Fruit fly (Drosophila melanogaster) whole organism, prepupa: ENCODE measurements around the gene CG2611.

Experiments used
- Blimp-1 ChIP-seq: fragments of 200-800 bp; sonication (Bioruptor generic); optimal IDR thresholded peaks from 3 replicates; lab custom pipeline; 2017; ENCODE audit warnings: missing biosample characterization, missing genetic modification characterization, mild to moderate bottlenecking, moderate library complexity, missing genetic modification reagents
- CG10631 ChIP-seq: fragments of 200-800 bp; sonication (Bioruptor generic); optimal IDR thresholded peaks from 2 replicates; lab custom pipeline; 2016; ENCODE audit warnings: missing biosample characterization, missing genetic modification characterization
- CG10669 ChIP-seq: fragments of 200-800 bp; sonication (Bioruptor generic); optimal IDR thresholded peaks from 3 replicates; lab custom pipeline; 2018; ENCODE audit warnings: missing biosample characterization, mild to moderate bottlenecking, missing genetic modification characterization, moderate library complexity
- CG11294 ChIP-seq: fragments of 200-800 bp; sonication (Bioruptor generic); IDR thresholded peaks from 2 replicates; pipeline ENCODE4 v1.3.6; 2022; ENCODE audit warnings: missing biosample characterization, missing genetic modification characterization
- CG11762 ChIP-seq: fragments of 200-800 bp; sonication (Bioruptor generic); optimal IDR thresholded peaks from 3 replicates; lab custom pipeline; 2016; ENCODE audit warnings: missing biosample characterization, missing genetic modification characterization; ENCODE audit not compliant: insufficient read depth
- CG11902 ChIP-seq: fragments of 200-800 bp; sonication (Bioruptor generic); optimal IDR thresholded peaks from 3 replicates; lab custom pipeline; 2016; ENCODE audit warnings: missing biosample characterization, missing genetic modification characterization
- CG15336 ChIP-seq: fragments of 200-800 bp; sonication (Bioruptor generic); IDR thresholded peaks from 2 replicates; pipeline ENCODE4 v1.3.6; 2022; ENCODE audit warnings: missing biosample characterization, missing genetic modification characterization
- CG1621 ChIP-seq: fragments of 200-800 bp; sonication (Bioruptor generic); optimal IDR thresholded peaks from 3 replicates; lab custom pipeline; 2018; ENCODE audit warnings: missing biosample characterization, mild to moderate bottlenecking, missing genetic modification characterization
- CG16779 ChIP-seq: fragments of 200-800 bp; sonication (Bioruptor generic); optimal IDR thresholded peaks from 3 replicates; lab custom pipeline; 2017; ENCODE audit warnings: missing biosample characterization, mild to moderate bottlenecking, missing genetic modification characterization
- CG3032 ChIP-seq: fragments of 200-800 bp; optimal IDR thresholded peaks from 2 replicates; lab custom pipeline; 2019; ENCODE audit warnings: missing biosample characterization, mild to moderate bottlenecking, missing genetic modification characterization, moderate library complexity
- CG31627 ChIP-seq: fragments of 200-800 bp; sonication (Bioruptor generic); optimal IDR thresholded peaks from 3 replicates; lab custom pipeline; 2016; ENCODE audit warnings: missing biosample characterization, missing genetic modification characterization
- CG32006 ChIP-seq: fragments of 200-800 bp; sonication (Bioruptor generic); optimal IDR thresholded peaks from 3 replicates; lab custom pipeline; 2017; ENCODE audit warnings: missing biosample characterization, mild to moderate bottlenecking, missing genetic modification characterization
- CG34406 ChIP-seq: fragments of 200-800 bp; sonication (Bioruptor generic); optimal IDR thresholded peaks from 3 replicates; lab custom pipeline; 2016; ENCODE audit warnings: missing biosample characterization, missing genetic modification characterization
- CG3919 ChIP-seq: fragments of 200-800 bp; sonication (Bioruptor generic); optimal IDR thresholded peaks from 3 replicates; lab custom pipeline; 2016; ENCODE audit warnings: missing biosample characterization, missing genetic modification characterization
- CG4318 ChIP-seq: fragments of 200-800 bp; sonication (Bioruptor generic); optimal IDR thresholded peaks from 3 replicates; lab custom pipeline; 2017; ENCODE audit warnings: missing biosample characterization, mild to moderate bottlenecking, missing genetic modification characterization
- CG6276 ChIP-seq: fragments of 200-800 bp; sonication (Bioruptor generic); optimal IDR thresholded peaks from 2 replicates; lab custom pipeline; 2017; ENCODE audit warnings: missing biosample characterization, mild to moderate bottlenecking, missing genetic modification characterization
- CG6808 ChIP-seq: fragments of 200-800 bp; sonication (Bioruptor generic); optimal IDR thresholded peaks from 3 replicates; lab custom pipeline; 2017; ENCODE audit warnings: missing biosample characterization, missing genetic modification characterization, mild to moderate bottlenecking, moderate library complexity, missing genetic modification reagents
- CG6854 ChIP-seq: fragments of 200-800 bp; sonication (Bioruptor generic); optimal IDR thresholded peaks from 2 replicates; lab custom pipeline; 2017; ENCODE audit warnings: missing biosample characterization, mild to moderate bottlenecking, missing genetic modification characterization
- CG7368 ChIP-seq: fragments of 200-800 bp; sonication (Bioruptor generic); optimal IDR thresholded peaks from 3 replicates; lab custom pipeline; 2016; ENCODE audit warnings: missing biosample characterization, missing genetic modification characterization
- CG8119 ChIP-seq: fragments of 200-800 bp; sonication (Bioruptor generic); IDR thresholded peaks from 3 replicates; pipeline ENCODE4 v1.3.6; 2022; ENCODE audit warnings: missing biosample characterization, missing genetic modification characterization
- CG8319 ChIP-seq: fragments of 200-800 bp; sonication (Bioruptor generic); optimal IDR thresholded peaks from 3 replicates; lab custom pipeline; 2016; ENCODE audit warnings: missing biosample characterization, missing genetic modification characterization
- CG8632 ChIP-seq: fragments of 200-800 bp; sonication (Bioruptor generic); optimal IDR thresholded peaks from 3 replicates; lab custom pipeline; 2016; ENCODE audit warnings: missing biosample characterization, missing genetic modification characterization
- CG9139 ChIP-seq: fragments of 200-800 bp; sonication (Bioruptor generic); optimal IDR thresholded peaks from 3 replicates; lab custom pipeline; 2017; ENCODE audit warnings: missing biosample characterization, mild to moderate bottlenecking, missing genetic modification characterization
- Eip75B ChIP-seq: fragments of 200-800 bp; sonication (Bioruptor generic); optimal IDR thresholded peaks from 3 replicates; lab custom pipeline; 2016; ENCODE audit warnings: missing biosample characterization, missing genetic modification characterization
- Eip78C ChIP-seq: fragments of 200-800 bp; sonication (Bioruptor generic); peaks from one replicate; lab custom pipeline; 2016; ENCODE audit warnings: missing biosample characterization, missing genetic modification characterization
- Eip93F ChIP-seq: fragments of 200-800 bp; sonication (Bioruptor generic); optimal IDR thresholded peaks from 2 replicates; lab custom pipeline; 2016; ENCODE audit warnings: missing biosample characterization, mild to moderate bottlenecking, missing genetic modification characterization
- Ets21C ChIP-seq: fragments of 200-800 bp; sonication (Bioruptor generic); optimal IDR thresholded peaks from 3 replicates; lab custom pipeline; 2016; ENCODE audit warnings: missing biosample characterization, missing genetic modification characterization
- Ets96B ChIP-seq: fragments of 200-800 bp; optimal IDR thresholded peaks from 2 replicates; lab custom pipeline; 2019; ENCODE audit warnings: missing biosample characterization, mild to moderate bottlenecking, missing genetic modification characterization, moderate library complexity
- Gug ChIP-seq: fragments of 200-800 bp; sonication (Bioruptor generic); IDR thresholded peaks from 2 replicates; pipeline ENCODE4 v1.3.6; 2022; ENCODE audit warnings: missing biosample characterization, missing genetic modification characterization
- Hr39 ChIP-seq: fragments of 200-800 bp; sonication (Bioruptor generic); optimal IDR thresholded peaks from 2 replicates; lab custom pipeline; 2016; ENCODE audit warnings: missing biosample characterization, missing genetic modification characterization
- Hr4 ChIP-seq: fragments of 200-800 bp; sonication (Bioruptor generic); optimal IDR thresholded peaks from 3 replicates; lab custom pipeline; 2016; ENCODE audit warnings: missing biosample characterization, missing genetic modification characterization
- Lpt ChIP-seq: fragments of 200-800 bp; sonication (Bioruptor generic); optimal IDR thresholded peaks from 3 replicates; lab custom pipeline; 2016; ENCODE audit warnings: missing biosample characterization, missing genetic modification characterization
- Met ChIP-seq: fragments of 200-800 bp; sonication (Bioruptor generic); optimal IDR thresholded peaks from 3 replicates; lab custom pipeline; 2016; ENCODE audit warnings: missing biosample characterization, missing genetic modification characterization
- OdsH ChIP-seq: fragments of 200-800 bp; sonication (Bioruptor generic); optimal IDR thresholded peaks from 3 replicates; lab custom pipeline; 2016; ENCODE audit warnings: missing biosample characterization, missing genetic modification characterization
- Smox ChIP-seq: fragments of 200-800 bp; sonication (Bioruptor generic); optimal IDR thresholded peaks from 3 replicates; lab custom pipeline; 2016; ENCODE audit warnings: missing biosample characterization, missing genetic modification characterization
- Sox102F ChIP-seq: fragments of 200-800 bp; sonication (Bioruptor generic); optimal IDR thresholded peaks from 2 replicates; lab custom pipeline; 2016; ENCODE audit warnings: missing biosample characterization, mild to moderate bottlenecking, missing genetic modification characterization
- Sox14 ChIP-seq: fragments of 200-800 bp; sonication (Bioruptor generic); optimal IDR thresholded peaks from 3 replicates; lab custom pipeline; 2016; ENCODE audit warnings: missing biosample characterization, missing genetic modification characterization
- Sox15 ChIP-seq: fragments of 200-800 bp; sonication (Bioruptor generic); optimal IDR thresholded peaks from 3 replicates; lab custom pipeline; 2016; ENCODE audit warnings: missing biosample characterization, missing genetic modification characterization
- achi ChIP-seq: fragments of 200-800 bp; sonication (Bioruptor generic); optimal IDR thresholded peaks from 3 replicates; lab custom pipeline; 2016; ENCODE audit warnings: missing biosample characterization, missing genetic modification characterization
- acj6 ChIP-seq: fragments of 200-800 bp; sonication (Bioruptor generic); optimal IDR thresholded peaks from 3 replicates; lab custom pipeline; 2016; ENCODE audit warnings: missing biosample characterization, missing genetic modification characterization
- dac ChIP-seq: fragments of 200-800 bp; sonication (Bioruptor generic); optimal IDR thresholded peaks from 2 replicates; lab custom pipeline; 2017; ENCODE audit warnings: missing biosample characterization, mild to moderate bottlenecking, missing genetic modification characterization
- dsx ChIP-seq: fragments of 200-800 bp; optimal IDR thresholded peaks from 3 replicates; lab custom pipeline; 2019; ENCODE audit warnings: missing biosample characterization, mild to moderate bottlenecking, missing genetic modification characterization, moderate library complexity; ENCODE audit not compliant: poor library complexity, severe bottlenecking
- eg ChIP-seq: fragments of 200-800 bp; sonication (Bioruptor generic); IDR thresholded peaks from 3 replicates; pipeline ENCODE4 v1.3.6; 2022; ENCODE audit warnings: missing biosample characterization, missing genetic modification characterization
- esn ChIP-seq: fragments of 200-800 bp; sonication (Bioruptor generic); optimal IDR thresholded peaks from 2 replicates; lab custom pipeline; 2016; ENCODE audit warnings: missing biosample characterization, mild to moderate bottlenecking, missing genetic modification characterization, moderate library complexity
- fd59A ChIP-seq: fragments of 200-800 bp; sonication (Bioruptor generic); optimal IDR thresholded peaks from 2 replicates; lab custom pipeline; 2017; ENCODE audit warnings: missing biosample characterization, mild to moderate bottlenecking, missing genetic modification characterization, missing genetic modification reagents
- fd85E ChIP-seq: fragments of 200-800 bp; sonication (Bioruptor generic); optimal IDR thresholded peaks from 3 replicates; lab custom pipeline; 2016; ENCODE audit warnings: missing biosample characterization, missing genetic modification characterization
- fkh ChIP-seq: fragments of 200-800 bp; sonication (Bioruptor generic); optimal IDR thresholded peaks from 3 replicates; lab custom pipeline; 2017; ENCODE audit warnings: missing biosample characterization, mild to moderate bottlenecking, missing genetic modification characterization, moderate library complexity
- lz ChIP-seq: fragments of 200-800 bp; sonication (Bioruptor generic); optimal IDR thresholded peaks from 3 replicates; lab custom pipeline; 2016; ENCODE audit warnings: missing biosample characterization, missing genetic modification characterization
- net ChIP-seq: fragments of 200-800 bp; sonication (Bioruptor generic); optimal IDR thresholded peaks from 3 replicates; lab custom pipeline; 2016; ENCODE audit warnings: missing biosample characterization, missing genetic modification characterization
- pdm3 ChIP-seq: fragments of 200-800 bp; sonication (Bioruptor generic); optimal IDR thresholded peaks from 3 replicates; lab custom pipeline; 2016; ENCODE audit warnings: missing biosample characterization, missing genetic modification characterization
- salr ChIP-seq, 2 experiments: fragments of 200-800 bp; sonication (Bioruptor generic); optimal IDR thresholded peaks; 3 replicates each; lab custom pipeline; 2016 to 2018; ENCODE audit warnings: missing biosample characterization in 2 of 2, missing genetic modification characterization in 2 of 2, mild to moderate bottlenecking in 1 of 2
- topi ChIP-seq: fragments of 200-800 bp; sonication (Bioruptor generic); optimal IDR thresholded peaks from 3 replicates; lab custom pipeline; 2016; ENCODE audit warnings: missing biosample characterization, missing genetic modification characterization
- vri ChIP-seq: fragments of 200-800 bp; sonication (Bioruptor generic); optimal IDR thresholded peaks from 3 replicates; lab custom pipeline; 2016; ENCODE audit warnings: missing biosample characterization, mild to moderate bottlenecking, missing genetic modification characterization

CG2611 gene

dm6 chr2L:20649891-20650290 is at the start of gene CG2611:
Gene CG2611, plus strand, starts transcription at chr2L:20650189.
- TF ChIP-seq topi (GFP tag; lab: Kevin White, UChicago), result peak; percentile 48
- TF ChIP-seq Ets96B (tag; lab: Kevin White, UChicago), result peak; percentile 35
- no peak for TF ChIP-seq CG8319 (GFP tag; lab: Kevin White, UChicago)
- TF ChIP-seq net, result no peak
- TF ChIP-seq Blimp-1 (GFP tag; lab: Kevin White, UChicago), result no peak
- TF ChIP-seq dsx (GFP tag; lab: Kevin White, UChicago), result no peak
- TF ChIP-seq CG32006 (GFP tag; lab: Kevin White, UChicago), result no peak
- TF ChIP-seq salr (GFP tag; optimal IDR thresholded peaks at IDR 0.05; lab: Kevin White, UChicago), result no peak
- TF ChIP-seq CG11762 (GFP tag; lab: Kevin White, UChicago), result no peak
- TF ChIP-seq acj6 (GFP tag; lab: Kevin White, UChicago), result peak; percentile 53
- no peak for TF ChIP-seq CG6854 (GFP tag; lab: Kevin White, UChicago)
- no peak for TF ChIP-seq CG34406 (GFP tag; lab: Kevin White, UChicago)
- TF ChIP-seq CG6276 (GFP tag; lab: Kevin White, UChicago), result no peak
- no peak for TF ChIP-seq Eip78C (GFP tag; lab: Kevin White, UChicago)
- TF ChIP-seq dac (GFP tag; lab: Kevin White, UChicago), result no peak
- no peak for TF ChIP-seq CG7368 (GFP tag; lab: Kevin White, UChicago)
- peak; percentile 48 for TF ChIP-seq achi (GFP tag; lab: Kevin White, UChicago)
- no peak for TF ChIP-seq CG1621 (tag; lab: Kevin White, UChicago)
- TF ChIP-seq esn, result peak; percentile 66
- TF ChIP-seq Ets21C (GFP tag; lab: Kevin White, UChicago), result no peak
- TF ChIP-seq OdsH (GFP tag; lab: Kevin White, UChicago), result no peak
- TF ChIP-seq CG4318 (GFP tag; lab: Kevin White, UChicago), result no peak
- TF ChIP-seq fd85E (GFP tag; lab: Kevin White, UChicago), result no peak
- no peak for TF ChIP-seq Gug (GFP tag; lab: Robert Waterston, UW)
- TF ChIP-seq CG11902 (GFP tag; lab: Kevin White, UChicago), result peak; percentile 2
- TF ChIP-seq Sox15 (GFP tag; lab: Kevin White, UChicago), result no peak
- TF ChIP-seq CG10631 (GFP tag; lab: Kevin White, UChicago), result no peak
- TF ChIP-seq CG3032, result peak; percentile 41
- TF ChIP-seq Smox, result no peak
- no peak for TF ChIP-seq Hr4 (GFP tag; lab: Kevin White, UChicago)
- no peak for TF ChIP-seq CG11294 (GFP tag; lab: Robert Waterston, UW)
- TF ChIP-seq CG8632 (GFP tag; lab: Kevin White, UChicago), result no peak
- no peak for TF ChIP-seq Eip75B (GFP tag; lab: Kevin White, UChicago)
- TF ChIP-seq Met, result no peak
- TF ChIP-seq CG9139, result no peak
- TF ChIP-seq eg (GFP tag; lab: Robert Waterston, UW), result 0 out of 3 replicates have a peak, but pooled peaks have one; percentile 30
- no peak for TF ChIP-seq CG16779 (tag; lab: Kevin White, UChicago)
- TF ChIP-seq Lpt (GFP tag; lab: Kevin White, UChicago), result no peak
- peak; percentile 96 for TF ChIP-seq fkh (GFP tag; lab: Kevin White, UChicago)
- TF ChIP-seq CG31627 (GFP tag; lab: Kevin White, UChicago), result peak; percentile 65
- TF ChIP-seq CG6808 (GFP tag; lab: Kevin White, UChicago), result no peak
- no peak for TF ChIP-seq Sox102F
- peak; percentile 60 for TF ChIP-seq lz (GFP tag; lab: Kevin White, UChicago)
- no peak for TF ChIP-seq CG8119 (GFP tag; lab: Robert Waterston, UW)
- TF ChIP-seq pdm3 (GFP tag; lab: Kevin White, UChicago), result no peak
- no peak for TF ChIP-seq CG3919 (GFP tag; lab: Kevin White, UChicago)
- peak; percentile 35; the same call in 1 of the 2 replicates for TF ChIP-seq CG15336 (GFP tag; lab: Robert Waterston, UW)
- TF ChIP-seq Hr39, result peak; percentile 62
- TF ChIP-seq Sox14 (GFP tag; lab: Kevin White, UChicago), result peak; percentile 78
- TF ChIP-seq Eip93F (GFP tag; lab: Kevin White, UChicago), result no peak
- TF ChIP-seq vri (GFP tag; lab: Kevin White, UChicago), result no peak
- TF ChIP-seq fd59A, result no peak
- no peak for TF ChIP-seq CG10669
